Comparison of ENCODE assay signal across 3 worm cellular contexts in the genomic region with DNA sequence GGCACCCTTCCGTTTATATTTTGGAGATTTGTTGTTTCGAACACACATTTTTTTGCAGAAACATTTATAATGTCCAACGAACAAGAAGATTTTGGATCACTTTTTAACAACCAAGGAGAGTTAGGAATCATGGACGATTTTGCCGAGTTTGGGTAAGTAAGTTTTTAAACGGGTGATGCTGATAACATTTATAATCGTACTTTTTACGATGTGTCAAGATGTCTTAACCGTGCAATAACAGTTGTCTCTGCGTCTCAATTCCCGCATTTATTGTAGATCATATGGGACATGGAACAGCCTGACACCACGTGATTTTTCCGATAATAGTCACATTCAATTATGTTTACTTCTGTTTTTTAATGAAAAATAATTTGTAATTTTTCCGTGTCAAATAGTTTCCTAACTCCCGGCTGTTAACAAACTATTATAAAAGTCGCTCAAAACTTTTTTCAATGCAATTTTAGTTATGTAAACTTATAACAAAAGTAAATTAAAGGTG.
TF ChIP-seq lines count a peak whose summit lies in the region.

Gene daf-14, plus strand, starts transcription at position 51 of the 499 bp plus-strand sequence.

TF ChIP-seq in whole organism, L1 larva, 84 proteins besides CTCF, POLR2A, EP300 and RAD21 (continued from another document):
- TF ChIP-seq nhr-20 (tag; optimal IDR thresholded peaks at IDR 0.05; lab: Kevin White, UChicago) (peak; percentile 34), elt-3 (tag; optimal IDR thresholded peaks at IDR 0.05; lab: Kevin White, UChicago) (peak in 2 of 6 experiments; percentile 4 to 36), mab-9 (GFP tag; IDR thresholded peaks at IDR 0.05; lab: Robert Waterston, UW) (no peak), blmp-1 (tag; optimal IDR thresholded peaks at IDR 0.05; lab: Kevin White, UChicago) (peak; percentile 19), snu-23 (GFP tag; optimal IDR thresholded peaks at IDR 0.05; lab: Kevin White, UChicago) (peak; percentile 31), nhr-47 (tag; optimal IDR thresholded peaks at IDR 0.05; lab: Kevin White, UChicago) (peak; percentile 25), fos-1 (tag; optimal IDR thresholded peaks at IDR 0.05; lab: Kevin White, UChicago) (no peak), nhr-85 (tag; lab: Kevin White, UChicago) (peak; percentile 81), nhr-84 (tag; optimal IDR thresholded peaks at IDR 0.05; lab: Kevin White, UChicago) (no peak), snpc-4 (tag; optimal IDR thresholded peaks at IDR 0.05; lab: Kevin White, UChicago) (no peak), mdl-1 (tag; optimal IDR thresholded peaks at IDR 0.05; lab: Kevin White, UChicago) (peak in 1 of 2 experiments; percentile 9), efl-1 (optimal IDR thresholded peaks at IDR 0.05; lab: Kevin White, UChicago) (no peak), efl-1 (GFP tag; optimal IDR thresholded peaks at IDR 0.05 in 1 of 2; lab: Kevin White, UChicago) (peak in 1 of 2 experiments; percentile 72), elt-2 (tag; optimal IDR thresholded peaks at IDR 0.05; lab: Kevin White, UChicago) (peak; percentile 22)

TF ChIP-seq in whole organism, L2 larva, 48 proteins besides CTCF, POLR2A, EP300 and RAD21 (continued from another document):
- TF ChIP-seq skn-1 (tag; optimal IDR thresholded peaks at IDR 0.05; lab: Kevin White, UChicago) (no peak), lin-39 (tag; optimal IDR thresholded peaks at IDR 0.05; lab: Kevin White, UChicago) (no peak), ztf-11 (tag; optimal IDR thresholded peaks at IDR 0.05; lab: Kevin White, UChicago) (no peak)

TF ChIP-seq in whole organism, L4 larva, 104 proteins besides CTCF, POLR2A, EP300 and RAD21 (continued from another document):
- TF ChIP-seq nhr-25 (tag; optimal IDR thresholded peaks at IDR 0.05; lab: Kevin White, UChicago; ENCODE audit: borderline replicate concordance, insufficient read depth) = no peak
- no peak for TF ChIP-seq zfp-2 (tag; optimal IDR thresholded peaks at IDR 0.05; lab: Kevin White, UChicago)
- no peak for TF ChIP-seq rbr-2 (tag; optimal IDR thresholded peaks at IDR 0.05; lab: Kevin White, UChicago)
- no peak for TF ChIP-seq saeg-2 (GFP tag; IDR thresholded peaks at IDR 0.05; lab: Robert Waterston, UW)
- TF ChIP-seq hif-1 (tag; optimal IDR thresholded peaks at IDR 0.05; lab: Kevin White, UChicago) = no peak
- TF ChIP-seq spr-3 (GFP tag; optimal IDR thresholded peaks at IDR 0.05; lab: Kevin White, UChicago) = no peak
- no peak for TF ChIP-seq skn-1 (tag; optimal IDR thresholded peaks at IDR 0.05; lab: Kevin White, UChicago)
- TF ChIP-seq lin-39 (tag; optimal IDR thresholded peaks at IDR 0.05; lab: Kevin White, UChicago) = no peak
- TF ChIP-seq nhr-77 (tag; optimal IDR thresholded peaks at IDR 0.05; lab: Kevin White, UChicago) = peak; percentile 30
- no peak for TF ChIP-seq aly-2 (tag; optimal IDR thresholded peaks at IDR 0.05; lab: Kevin White, UChicago)
- no peak for TF ChIP-seq unc-130 (GFP tag; optimal IDR thresholded peaks at IDR 0.05; lab: Kevin White, UChicago)
- no peak for TF ChIP-seq daf-12 (tag; optimal IDR thresholded peaks at IDR 0.05; lab: Kevin White, UChicago)
- peak; percentile 25 for TF ChIP-seq duxl-1 (tag; optimal IDR thresholded peaks at IDR 0.05; lab: Kevin White, UChicago; ENCODE audit: poor library complexity)
- TF ChIP-seq mdl-1 (tag; optimal IDR thresholded peaks at IDR 0.05; lab: Kevin White, UChicago) = no peak
- TF ChIP-seq zip-11 (GFP tag; IDR thresholded peaks at IDR 0.05; lab: Robert Waterston, UW) = no peak
- no peak for TF ChIP-seq egl-27 (tag; optimal IDR thresholded peaks at IDR 0.05; lab: Kevin White, UChicago)
- no peak for TF ChIP-seq ctbp-1 (GFP tag; IDR thresholded peaks at IDR 0.05; lab: Robert Waterston, UW)
- TF ChIP-seq php-3 (GFP tag; IDR thresholded peaks at IDR 0.05; lab: Robert Waterston, UW) = peak; percentile 49; the same call in 1 of the 2 replicates
- no peak for TF ChIP-seq ceh-20 (GFP tag; IDR thresholded peaks at IDR 0.05; lab: Robert Waterston, UW)
- TF ChIP-seq nhr-42 (GFP tag; IDR thresholded peaks at IDR 0.05; lab: Robert Waterston, UW) = no peak
- TF ChIP-seq T20F7.1 (GFP tag; optimal IDR thresholded peaks at IDR 0.05; lab: Kevin White, UChicago) = no peak
- no peak for TF ChIP-seq Y48G9A.11 (GFP tag; IDR thresholded peaks at IDR 0.05; lab: Robert Waterston, UW)
- TF ChIP-seq lim-7 (GFP tag; IDR thresholded peaks at IDR 0.05; lab: Robert Waterston, UW) = no peak
- TF ChIP-seq R02D3.7 (tag; optimal IDR thresholded peaks at IDR 0.05; lab: Kevin White, UChicago) = no peak
- no peak for TF ChIP-seq Y75B8A.6 (GFP tag; IDR thresholded peaks at IDR 0.05; lab: Robert Waterston, UW)
- TF ChIP-seq F37D6.2 (tag; optimal IDR thresholded peaks at IDR 0.05; lab: Kevin White, UChicago) = no peak
- no peak for TF ChIP-seq lin-15B (tag; optimal IDR thresholded peaks at IDR 0.05; lab: Kevin White, UChicago)
- TF ChIP-seq dmd-9 (GFP tag; IDR thresholded peaks at IDR 0.05; lab: Robert Waterston, UW) = no peak
- TF ChIP-seq nhr-237 (tag; optimal IDR thresholded peaks at IDR 0.05; lab: Kevin White, UChicago) = no peak
- TF ChIP-seq ceh-82 (tag; optimal IDR thresholded peaks at IDR 0.05; lab: Kevin White, UChicago) = no peak
- TF ChIP-seq ces-1 (GFP tag; optimal IDR thresholded peaks at IDR 0.05; lab: Kevin White, UChicago) = no peak
- no peak for TF ChIP-seq hmg-1.1 (GFP tag; IDR thresholded peaks at IDR 0.05; lab: Robert Waterston, UW)
- TF ChIP-seq gei-8 (GFP tag; optimal IDR thresholded peaks at IDR 0.05; lab: Kevin White, UChicago) = no peak
- TF ChIP-seq nhr-28 (tag; optimal IDR thresholded peaks at IDR 0.05; lab: Kevin White, UChicago) = peak; percentile 50
- TF ChIP-seq spr-1 (tag; optimal IDR thresholded peaks at IDR 0.05; lab: Kevin White, UChicago) = no peak
- TF ChIP-seq dmd-6 (GFP tag; IDR thresholded peaks at IDR 0.05; lab: Robert Waterston, UW) = peak; percentile 52
- no peak for TF ChIP-seq daf-16 (GFP tag; optimal IDR thresholded peaks at IDR 0.05; lab: Kevin White, UChicago)
- TF ChIP-seq daf-16 (tag; optimal IDR thresholded peaks at IDR 0.05; lab: Kevin White, UChicago) = peak; percentile 82
- no peak for TF ChIP-seq unc-39 (tag; optimal IDR thresholded peaks at IDR 0.05; lab: Kevin White, UChicago)
- TF ChIP-seq snpc-1.2 (GFP tag; IDR thresholded peaks at IDR 0.05; lab: Robert Waterston, UW) = no peak
- no peak for TF ChIP-seq madf-9 (GFP tag; conservative IDR thresholded peaks at IDR 0.05; lab: Robert Waterston, UW)
- TF ChIP-seq nhr-111 (GFP tag; optimal IDR thresholded peaks at IDR 0.05; lab: Kevin White, UChicago) = no peak
- no peak for TF ChIP-seq ZK546.5 (tag; optimal IDR thresholded peaks at IDR 0.05; lab: Kevin White, UChicago)
- no peak for TF ChIP-seq F44E2.7 (GFP tag; IDR thresholded peaks at IDR 0.05; lab: Robert Waterston, UW)
- no peak for TF ChIP-seq Y105C5A.15 (GFP tag; IDR thresholded peaks at IDR 0.05; lab: Robert Waterston, UW)
- TF ChIP-seq nhr-48 (tag; optimal IDR thresholded peaks at IDR 0.05; lab: Kevin White, UChicago) = peak; percentile 20
- TF ChIP-seq T26A8.4 (GFP tag; IDR thresholded peaks at IDR 0.05; lab: Robert Waterston, UW) = no peak
- TF ChIP-seq dve-1 (tag; optimal IDR thresholded peaks at IDR 0.05; lab: Kevin White, UChicago; ENCODE audit: insufficient read depth) = peak; percentile 77
- no peak for TF ChIP-seq mdt-29 (GFP tag; IDR thresholded peaks at IDR 0.05; lab: Robert Waterston, UW)
- TF ChIP-seq hlh-11 (tag; optimal IDR thresholded peaks at IDR 0.05; lab: Kevin White, UChicago) = peak; percentile 65
- no peak for TF ChIP-seq vab-7 (GFP tag; IDR thresholded peaks at IDR 0.05; lab: Robert Waterston, UW)
- no peak for TF ChIP-seq nhr-10 (tag; optimal IDR thresholded peaks at IDR 0.05; lab: Kevin White, UChicago)
- peak; percentile 74 for TF ChIP-seq aha-1 (tag; lab: Kevin White, UChicago)
- no peak for TF ChIP-seq Y5F2A.4 (GFP tag; optimal IDR thresholded peaks at IDR 0.05; lab: Kevin White, UChicago)
- no peak for TF ChIP-seq ceh-28 (tag; optimal IDR thresholded peaks at IDR 0.05; lab: Kevin White, UChicago)
- no peak for TF ChIP-seq set-16 (GFP tag; IDR thresholded peaks at IDR 0.05; lab: Robert Waterston, UW)
- TF ChIP-seq pha-4 (GFP tag; IDR thresholded peaks at IDR 0.05; lab: Robert Waterston, UW) = no peak
- no peak for TF ChIP-seq pha-4 (tag; optimal IDR thresholded peaks at IDR 0.05; lab: Kevin White, UChicago)
- peak in 1 of 2 experiments; percentile 12 for TF ChIP-seq unc-62 (GFP tag; optimal IDR thresholded peaks at IDR 0.05 in 1 of 2; lab: Kevin White, UChicago)
- no peak for TF ChIP-seq unc-62 (tag; optimal IDR thresholded peaks at IDR 0.05; lab: Kevin White, UChicago)
- no peak for TF ChIP-seq ztf-7 (tag; optimal IDR thresholded peaks at IDR 0.05; lab: Kevin White, UChicago)
- no peak for TF ChIP-seq F49E8.2 (tag; optimal IDR thresholded peaks at IDR 0.05; lab: Kevin White, UChicago; ENCODE audit: borderline replicate concordance)
- TF ChIP-seq tag-97 (GFP tag; IDR thresholded peaks at IDR 0.05; lab: Robert Waterston, UW) = no peak
- no peak for TF ChIP-seq daf-8 (GFP tag; IDR thresholded peaks at IDR 0.05; lab: Robert Waterston, UW)
- TF ChIP-seq F10B5.3 (tag; optimal IDR thresholded peaks at IDR 0.05; lab: Kevin White, UChicago) = no peak
- TF ChIP-seq snpc-4 (tag; optimal IDR thresholded peaks at IDR 0.05; lab: Kevin White, UChicago) = no peak
- TF ChIP-seq nhr-6 (tag; optimal IDR thresholded peaks at IDR 0.05; lab: Kevin White, UChicago) = no peak
- TF ChIP-seq attf-4 (tag; optimal IDR thresholded peaks at IDR 0.05; lab: Kevin White, UChicago) = no peak
- no peak for TF ChIP-seq egl-43 (GFP tag; IDR thresholded peaks at IDR 0.05; lab: Robert Waterston, UW)
- TF ChIP-seq mes-2 (tag; optimal IDR thresholded peaks at IDR 0.05; lab: Kevin White, UChicago; ENCODE audit: poor library complexity, severe bottlenecking) = no peak
- peak in 1 of 2 experiments; percentile 33 for TF ChIP-seq lsy-2 (tag; optimal IDR thresholded peaks at IDR 0.05; lab: Kevin White, UChicago)
